Worm (Caenorhabditis elegans) whole organism, late embryonic: ENCODE measurements around the gene set-15.

Experiments
- C38D4.7 ChIP-seq: fragments of 200-800 bp; sonication (Bioruptor generic); optimal IDR thresholded peaks from 2 replicates; lab custom pipeline; 2018; ENCODE audit warnings: mild to moderate bottlenecking, missing genetic modification characterization, moderate library complexity, missing compliant biosample characterization
- K09A11.1 ChIP-seq: sonication (generic microtip); optimal IDR thresholded peaks from 2 replicates; lab custom pipeline; 2017; ENCODE audit warnings: antibody characterized with exemption, mild to moderate bottlenecking, missing genetic modification characterization, missing compliant biosample characterization; ENCODE audit not compliant: insufficient read depth
- ahr-1 ChIP-seq: sonication (generic microtip); optimal IDR thresholded peaks from 2 replicates; lab custom pipeline; 2016; ENCODE audit warnings: missing genetic modification characterization, missing compliant biosample characterization
- ama-1 ChIP-seq: fragments of 150-350 bp; optimal IDR thresholded peaks from 2 replicates; lab custom pipeline; 2014
- ceh-14 ChIP-seq: sonication (generic microtip); optimal IDR thresholded peaks from 2 replicates; lab custom pipeline; 2016; ENCODE audit warnings: missing genotype, missing genetic modification characterization, missing compliant biosample characterization
- ceh-2 ChIP-seq: sonication (generic microtip); optimal IDR thresholded peaks from 2 replicates; lab custom pipeline; 2016; ENCODE audit warnings: missing genotype, missing genetic modification characterization, missing compliant biosample characterization
- ceh-31 ChIP-seq: sonication (generic microtip); optimal IDR thresholded peaks from 2 replicates; lab custom pipeline; 2016; ENCODE audit warnings: missing genetic modification characterization, missing compliant biosample characterization
- ceh-34 ChIP-seq: sonication (generic microtip); optimal IDR thresholded peaks from 2 replicates; lab custom pipeline; 2016; ENCODE audit warnings: mild to moderate bottlenecking, missing genetic modification characterization, missing compliant biosample characterization
- ceh-45 ChIP-seq: fragments of 200-800 bp; sonication (Bioruptor generic); IDR thresholded peaks from 2 replicates; pipeline ENCODE4 v1.3.6; 2022; ENCODE audit warnings: missing genetic modification reagents, missing genetic modification characterization, missing compliant biosample characterization
- ceh-48 ChIP-seq: sonication (generic microtip); optimal IDR thresholded peaks from 2 replicates; lab custom pipeline; 2016; ENCODE audit warnings: missing genetic modification characterization, inconsistent platforms, missing compliant biosample characterization
- ceh-6 ChIP-seq: fragments of 200-800 bp; sonication (Bioruptor generic); optimal IDR thresholded peaks from 2 replicates; lab custom pipeline; 2018; ENCODE audit warnings: mild to moderate bottlenecking, missing genetic modification characterization, missing compliant biosample characterization
- ceh-9 ChIP-seq: sonication (generic microtip); optimal IDR thresholded peaks from 2 replicates; lab custom pipeline; 2016; ENCODE audit warnings: mild to moderate bottlenecking, missing genetic modification characterization, inconsistent platforms, missing compliant biosample characterization
- dmd-4 ChIP-seq: sonication (generic microtip); optimal IDR thresholded peaks from 2 replicates; lab custom pipeline; 2016; ENCODE audit warnings: borderline replicate concordance, missing genetic modification characterization, missing compliant biosample characterization
- elt-2 ChIP-seq: sonication (generic microtip); optimal IDR thresholded peaks from 2 replicates; lab custom pipeline; 2016; ENCODE audit warnings: missing genetic modification reagents, missing genetic modification characterization, missing compliant biosample characterization
- eyg-1 ChIP-seq: sonication (generic microtip); optimal IDR thresholded peaks from 2 replicates; lab custom pipeline; 2016; ENCODE audit warnings: missing genotype, missing genetic modification characterization, missing compliant biosample characterization
- fax-1 ChIP-seq: sonication (generic microtip); optimal IDR thresholded peaks from 2 replicates; lab custom pipeline; 2016; ENCODE audit warnings: missing genotype, missing genetic modification characterization, missing compliant biosample characterization
- fkh-10 ChIP-seq: fragments of 150-350 bp; optimal IDR thresholded peaks from 2 replicates; lab custom pipeline; 2014; ENCODE audit warnings: missing biosample characterization, missing genetic modification reagents, missing genetic modification characterization
- hlh-15 ChIP-seq: sonication (generic microtip); optimal IDR thresholded peaks from 2 replicates; lab custom pipeline; 2016; ENCODE audit warnings: missing genetic modification characterization, missing compliant biosample characterization
- hlh-30 ChIP-seq: sonication (generic microtip); optimal IDR thresholded peaks from 2 replicates; lab custom pipeline; 2017; ENCODE audit warnings: antibody characterized with exemption, missing genetic modification characterization, missing compliant biosample characterization; ENCODE audit not compliant: insufficient read depth
- hlh-8 ChIP-seq: sonication (generic microtip); optimal IDR thresholded peaks from 2 replicates; lab custom pipeline; 2016; ENCODE audit warnings: missing genotype, missing genetic modification characterization, missing compliant biosample characterization
- lim-6 ChIP-seq: sonication (generic microtip); optimal IDR thresholded peaks from 2 replicates; lab custom pipeline; 2016; ENCODE audit warnings: missing genetic modification characterization, missing compliant biosample characterization
- nfya-1 ChIP-seq: sonication (generic microtip); optimal IDR thresholded peaks from 2 replicates; lab custom pipeline; 2017; ENCODE audit warnings: missing genetic modification characterization, mild to moderate bottlenecking, missing compliant biosample characterization, antibody characterized with exemption, moderate library complexity
- npax-4 ChIP-seq: sonication (generic microtip); optimal IDR thresholded peaks from 2 replicates; lab custom pipeline; 2016; ENCODE audit warnings: missing genetic modification characterization, missing compliant biosample characterization
- odd-2 ChIP-seq: sonication (generic microtip); optimal IDR thresholded peaks from 2 replicates; lab custom pipeline; 2017; ENCODE audit warnings: antibody characterized with exemption, mild to moderate bottlenecking, missing genetic modification characterization, missing compliant biosample characterization
- pag-3 ChIP-seq: sonication (generic microtip); optimal IDR thresholded peaks from 2 replicates; lab custom pipeline; 2016; ENCODE audit warnings: missing compliant biosample characterization, missing genetic modification characterization, borderline replicate concordance
- pax-1 ChIP-seq: fragments of 150-350 bp; optimal IDR thresholded peaks from 2 replicates; lab custom pipeline; 2014; ENCODE audit warnings: missing biosample characterization, missing genetic modification characterization
- pha-4 ChIP-seq: fragments of 150-350 bp; optimal IDR thresholded peaks from 2 replicates; lab custom pipeline; 2018; ENCODE audit warnings: missing biosample characterization, missing genetic modification reagents, missing genetic modification characterization
- pqm-1 ChIP-seq: sonication (generic microtip); optimal IDR thresholded peaks from 2 replicates; lab custom pipeline; 2016; ENCODE audit warnings: missing genetic modification characterization, missing compliant biosample characterization
- pros-1 ChIP-seq: fragments of 150-350 bp; optimal IDR thresholded peaks from 2 replicates; lab custom pipeline; 2014; ENCODE audit warnings: missing biosample characterization, missing genetic modification reagents, missing genetic modification characterization
- ref-2 ChIP-seq: sonication (generic microtip); optimal IDR thresholded peaks from 2 replicates; lab custom pipeline; 2016; ENCODE audit warnings: missing genetic modification characterization, missing compliant biosample characterization
- rnt-1 ChIP-seq: sonication (generic microtip); optimal IDR thresholded peaks from 2 replicates; lab custom pipeline; 2016; ENCODE audit warnings: missing genetic modification characterization, missing compliant biosample characterization
- sdc-2 ChIP-seq: sonication (generic microtip); optimal IDR thresholded peaks from 2 replicates; lab custom pipeline; 2016; ENCODE audit warnings: missing genotype, missing genetic modification characterization, missing compliant biosample characterization
- ttx-3 ChIP-seq: sonication (generic microtip); optimal IDR thresholded peaks from 2 replicates; lab custom pipeline; 2016; ENCODE audit warnings: missing genetic modification reagents, missing genetic modification characterization, missing compliant biosample characterization
- unc-3 ChIP-seq, 2 experiments: fragments of 200-800 bp in 1 of 2; sonication (Bioruptor generic) in 1 of 2; sonication (generic microtip) in 1 of 2; conservative IDR thresholded peaks in 1 of 2; optimal IDR thresholded peaks in 1 of 2; 2 replicates each; pipeline versions ENCODE4 v1.3.6 to Lab custom; 2016 to 2022; ENCODE audit warnings: missing compliant biosample characterization in 2 of 2, missing genetic modification characterization in 2 of 2, missing genetic modification reagents in 1 of 2
- unc-42 ChIP-seq: sonication (generic microtip); optimal IDR thresholded peaks from 2 replicates; lab custom pipeline; 2016; ENCODE audit warnings: missing genotype, missing genetic modification characterization, missing compliant biosample characterization
- unc-86 ChIP-seq: sonication (generic microtip); optimal IDR thresholded peaks from 2 replicates; lab custom pipeline; 2016; ENCODE audit warnings: missing genetic modification characterization, missing compliant biosample characterization
- ztf-16 ChIP-seq: sonication (generic microtip); optimal IDR thresholded peaks from 2 replicates; lab custom pipeline; 2017; ENCODE audit warnings: missing genetic modification characterization, missing compliant biosample characterization

The set-15 gene

ce11 chrIV:4760378-4761084 is 19.5 kb downstream of the set-15 start, which contains the start of the genes memi-1 and cyp-31A3:
TSS of gene memi-1 (minus strand) at chrIV:4760428.
TSS of gene cyp-31A3 (plus strand) at chrIV:4761049.
- TF ChIP-seq elt-2 (no peak), pax-1 (tag; lab: Kevin White, UChicago) (no peak), npax-4 (tag; lab: Kevin White, UChicago) (no peak), rnt-1 (no peak)

ce11 chrIV:4758659-4759058 is 21.4 kb downstream of the set-15 start, which contains the start of gene Y17G9B.8:
TSS of gene Y17G9B.8 (minus strand) at chrIV:4758840.
- TF ChIP-seq odd-2: no peak
- no peak for TF ChIP-seq fkh-10 (GFP tag; lab: Kevin White, UChicago)
- TF ChIP-seq pqm-1 (tag; lab: Kevin White, UChicago): no peak
- no peak for TF ChIP-seq ceh-6 (GFP tag; lab: Kevin White, UChicago)
- TF ChIP-seq hlh-30 (tag; lab: Kevin White, UChicago): no peak

ce11 chrIV:4755929-4756655 is 23.9 kb downstream of the set-15 start, which contains the start of the genes fbxb-77 and Y17G9B.11:
TSS of gene fbxb-77 (minus strand) at chrIV:4756157.
TSS of gene Y17G9B.11 (plus strand) at chrIV:4756605.
- TF ChIP-seq dmd-4 (no peak), nfya-1 (tag; lab: Kevin White, UChicago) (no peak), sdc-2 (tag; lab: Kevin White, UChicago) (no peak), ceh-48 (tag; lab: Kevin White, UChicago) (peak; percentile 44), ceh-9 (tag; lab: Kevin White, UChicago) (no peak), unc-86 (tag; lab: Kevin White, UChicago) (no peak), ref-2 (tag; lab: Kevin White, UChicago) (peak; percentile 34), lim-6 (tag; lab: Kevin White, UChicago) (no peak), K09A11.1 (tag; lab: Kevin White, UChicago) (no peak), ceh-34 (tag; lab: Kevin White, UChicago) (peak; percentile 61), hlh-15 (no peak), eyg-1 (tag; lab: Kevin White, UChicago) (no peak), ama-1 (lab: Kevin White, UChicago) (no peak), ztf-16 (no peak), pros-1 (tag; lab: Kevin White, UChicago) (no peak), ceh-45 (no peak), ceh-14 (no peak), unc-42 (tag; lab: Kevin White, UChicago) (no peak), npax-4 (tag; lab: Kevin White, UChicago) (no peak), hlh-30 (tag; lab: Kevin White, UChicago) (no peak), pag-3 (tag; lab: Kevin White, UChicago) (no peak), ceh-31 (no peak)

ce11 chrIV:4751814-4752213 is 28.2 kb downstream of the set-15 start, which contains the start of gene Y17G9B.4:
TSS of gene Y17G9B.4 (plus strand) at chrIV:4752119.
- TF ChIP-seq ceh-14: no peak
- TF ChIP-seq pha-4 (tag; lab: Kevin White, UChicago): no peak
- TF ChIP-seq ceh-2 (tag; lab: Kevin White, UChicago): no peak
- TF ChIP-seq ahr-1 (tag; lab: Kevin White, UChicago): no peak
- no peak for TF ChIP-seq unc-3 (GFP tag; conservative IDR thresholded peaks at IDR 0.05; lab: Robert Waterston, UW)
- no peak for TF ChIP-seq unc-3 (tag; optimal IDR thresholded peaks at IDR 0.05; lab: Kevin White, UChicago)
- TF ChIP-seq fax-1 (tag; lab: Kevin White, UChicago): no peak
- no peak for TF ChIP-seq ttx-3
- TF ChIP-seq pag-3 (tag; lab: Kevin White, UChicago): no peak
- TF ChIP-seq C38D4.7 (GFP tag; lab: Kevin White, UChicago): no peak
- no peak for TF ChIP-seq hlh-8 (tag; lab: Kevin White, UChicago)
